Fruit fly (Drosophila melanogaster) whole organism, adult: Measurements from ENCODE around the gene Mcm10.

Source experiments
- CG14711 ChIP-seq: fragments of 200-800 bp; sonication (Bioruptor generic); optimal IDR thresholded peaks from 2 replicates; lab custom pipeline; 2018; ENCODE audit warnings: missing biosample characterization, mild to moderate bottlenecking, missing genetic modification characterization, moderate library complexity
- CG1620 ChIP-seq: fragments of 200-800 bp; sonication (Bioruptor generic); optimal IDR thresholded peaks from 2 replicates; lab custom pipeline; 2016; ENCODE audit warnings: missing biosample characterization, missing genetic modification characterization
- CG5204 ChIP-seq: fragments of 200-800 bp; sonication (Bioruptor generic); optimal IDR thresholded peaks from 2 replicates; lab custom pipeline; 2016; ENCODE audit warnings: missing biosample characterization, missing genetic modification characterization
- CG7101 ChIP-seq: fragments of 200-800 bp; sonication (Bioruptor generic); optimal IDR thresholded peaks from 2 replicates; lab custom pipeline; 2018; ENCODE audit warnings: missing biosample characterization, mild to moderate bottlenecking, missing genetic modification characterization, moderate library complexity
- Clk ChIP-seq: fragments of 200-800 bp; sonication (Bioruptor generic); optimal IDR thresholded peaks from 2 replicates; lab custom pipeline; 2017; ENCODE audit warnings: missing biosample characterization, missing genetic modification characterization
- Crg-1 ChIP-seq: fragments of 200-800 bp; sonication (Bioruptor generic); optimal IDR thresholded peaks from 2 replicates; lab custom pipeline; 2016; ENCODE audit warnings: missing biosample characterization, missing genetic modification characterization
- bab1 ChIP-seq: fragments of 200-800 bp; sonication (Bioruptor generic); optimal IDR thresholded peaks from 3 replicates; lab custom pipeline; 2019; ENCODE audit warnings: missing biosample characterization, mild to moderate bottlenecking, missing genetic modification characterization, moderate library complexity
- kay ChIP-seq: fragments of 200-800 bp; sonication (Bioruptor generic); peaks from one replicate; lab custom pipeline; 2016; ENCODE audit warnings: missing biosample characterization, missing genetic modification characterization, borderline replicate concordance
- tj ChIP-seq: fragments of 200-800 bp; sonication (Bioruptor generic); optimal IDR thresholded peaks from 3 replicates; lab custom pipeline; 2017; ENCODE audit warnings: missing biosample characterization, mild to moderate bottlenecking, missing genetic modification characterization, moderate library complexity
- toe ChIP-seq: fragments of 200-800 bp; sonication (Bioruptor generic); optimal IDR thresholded peaks from 2 replicates; lab custom pipeline; 2016; ENCODE audit warnings: missing biosample characterization, missing genetic modification characterization

- peak; percentile 27 for TF ChIP-seq CG1620 (GFP tag; lab: Kevin White, UChicago)
- TF ChIP-seq bab1 (GFP tag; lab: Kevin White, UChicago), result no peak
- TF ChIP-seq toe, result peak; percentile 72
- TF ChIP-seq CG5204 (GFP tag; lab: Kevin White, UChicago), result no peak
- TF ChIP-seq Clk (GFP tag; lab: Kevin White, UChicago), result no peak
- TF ChIP-seq tj, result no peak
- TF ChIP-seq CG14711, result peak; percentile 27
- no peak for TF ChIP-seq kay (GFP tag; lab: Kevin White, UChicago)
- TF ChIP-seq Crg-1 (GFP tag; lab: Kevin White, UChicago), result no peak
- no peak for TF ChIP-seq CG7101 (tag; lab: Kevin White, UChicago)
These were observed 36.8 kb upstream of the Mcm10 start, which contains the start of gene pths for dm6 chr2L:21142972-21143385.
